Fruit fly (Drosophila melanogaster): Measurements from ENCODE around the gene Mulk.

DNA sequence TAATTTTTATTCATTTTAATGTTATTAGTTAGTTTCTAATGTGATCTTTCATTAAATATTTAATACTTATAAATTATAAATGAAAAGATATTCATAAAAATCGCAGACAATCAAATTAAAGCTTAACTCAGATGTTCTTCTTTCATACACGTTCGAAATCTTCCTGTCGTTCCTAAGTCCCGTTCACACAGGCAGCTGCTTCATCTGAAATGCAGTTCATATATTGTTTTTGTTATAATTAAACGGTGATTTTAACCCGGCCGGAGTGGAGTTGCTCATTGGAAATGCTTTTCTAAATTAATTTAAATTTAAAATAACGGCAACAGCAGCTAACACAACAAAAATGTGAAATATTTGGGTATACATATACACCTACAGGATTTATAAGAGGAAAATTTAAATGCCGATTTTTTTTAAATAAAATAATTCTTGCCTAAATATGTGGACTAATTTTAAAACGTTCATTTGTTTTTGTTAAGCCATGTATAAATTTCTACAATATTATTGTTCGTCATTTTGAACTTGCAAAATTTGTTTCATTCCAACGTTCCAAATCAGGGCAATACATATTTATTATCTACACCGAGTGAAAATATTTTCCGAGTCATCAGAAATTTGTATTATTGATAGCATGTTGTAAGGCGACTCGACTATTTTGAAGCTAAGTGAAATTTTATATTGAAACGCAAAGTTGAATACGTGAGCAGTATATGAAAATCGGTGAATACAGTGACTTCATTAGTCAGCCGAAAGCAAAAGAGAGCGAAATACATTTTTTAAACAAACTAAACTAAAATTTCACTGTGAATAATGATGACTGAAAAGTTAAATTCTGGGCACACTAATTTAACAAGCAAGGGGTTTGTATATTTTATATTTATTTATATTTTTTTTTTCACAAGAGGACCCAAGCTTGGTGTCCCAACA, 30.9 kb upstream of the Mulk start, which contains the start of gene me31B:
- TF ChIP-seq Dll (optimal IDR thresholded peaks at IDR 0.05) (no peak), usp (GFP tag; optimal IDR thresholded peaks at IDR 0.05) (no peak), pan (optimal IDR thresholded peaks at IDR 0.05) (no peak)

All from whole organism.